Fruit fly (Drosophila melanogaster) whole organism, adult: ENCODE measurements around the gene CG2772.
A peak's percentile ranks its signal among the peaks of the same experiment; 100 is the strongest.

Source experiments
- CG12768 ChIP-seq: fragments of 200-800 bp; sonication (Bioruptor generic); optimal IDR thresholded peaks from 2 replicates; lab custom pipeline; 2017; ENCODE audit warnings: missing biosample characterization, missing genetic modification characterization, mild to moderate bottlenecking, moderate library complexity, missing genetic modification reagents
- CG14711 ChIP-seq: fragments of 200-800 bp; sonication (Bioruptor generic); optimal IDR thresholded peaks from 2 replicates; lab custom pipeline; 2018; ENCODE audit warnings: missing biosample characterization, mild to moderate bottlenecking, missing genetic modification characterization, moderate library complexity
- CG33017 ChIP-seq: fragments of 200-800 bp; sonication (Bioruptor generic); optimal IDR thresholded peaks from 2 replicates; lab custom pipeline; 2018; ENCODE audit warnings: missing biosample characterization, mild to moderate bottlenecking, missing genetic modification characterization, moderate library complexity
- CG5204 ChIP-seq: fragments of 200-800 bp; sonication (Bioruptor generic); optimal IDR thresholded peaks from 2 replicates; lab custom pipeline; 2016; ENCODE audit warnings: missing biosample characterization, missing genetic modification characterization
- CG7045 ChIP-seq: fragments of 200-800 bp; sonication (Bioruptor generic); optimal IDR thresholded peaks from 2 replicates; lab custom pipeline; 2017; ENCODE audit warnings: missing biosample characterization, mild to moderate bottlenecking, missing genetic modification characterization
- CG7101 ChIP-seq: fragments of 200-800 bp; sonication (Bioruptor generic); optimal IDR thresholded peaks from 2 replicates; lab custom pipeline; 2018; ENCODE audit warnings: missing biosample characterization, mild to moderate bottlenecking, missing genetic modification characterization, moderate library complexity
- Clk ChIP-seq: fragments of 200-800 bp; sonication (Bioruptor generic); optimal IDR thresholded peaks from 2 replicates; lab custom pipeline; 2017; ENCODE audit warnings: missing biosample characterization, missing genetic modification characterization
- Crg-1 ChIP-seq: fragments of 200-800 bp; sonication (Bioruptor generic); optimal IDR thresholded peaks from 2 replicates; lab custom pipeline; 2016; ENCODE audit warnings: missing biosample characterization, missing genetic modification characterization
- cic ChIP-seq: fragments of 200-800 bp; sonication (Bioruptor generic); optimal IDR thresholded peaks from 2 replicates; lab custom pipeline; 2017; ENCODE audit warnings: missing biosample characterization, mild to moderate bottlenecking, missing genetic modification characterization, moderate library complexity
- kay ChIP-seq: fragments of 200-800 bp; sonication (Bioruptor generic); peaks from one replicate; lab custom pipeline; 2016; ENCODE audit warnings: missing biosample characterization, missing genetic modification characterization, borderline replicate concordance
- ovo ChIP-seq: fragments of 200-800 bp; sonication (Bioruptor generic); optimal IDR thresholded peaks from 2 replicates; lab custom pipeline; 2016; ENCODE audit warnings: missing biosample characterization, missing genetic modification characterization
- pad ChIP-seq: fragments of 200-800 bp; sonication (Bioruptor generic); optimal IDR thresholded peaks from 3 replicates; lab custom pipeline; 2017; ENCODE audit warnings: missing biosample characterization, missing genetic modification characterization, mild to moderate bottlenecking, moderate library complexity, missing genetic modification reagents
- tj ChIP-seq: fragments of 200-800 bp; sonication (Bioruptor generic); optimal IDR thresholded peaks from 3 replicates; lab custom pipeline; 2017; ENCODE audit warnings: missing biosample characterization, mild to moderate bottlenecking, missing genetic modification characterization, moderate library complexity

DNA sequence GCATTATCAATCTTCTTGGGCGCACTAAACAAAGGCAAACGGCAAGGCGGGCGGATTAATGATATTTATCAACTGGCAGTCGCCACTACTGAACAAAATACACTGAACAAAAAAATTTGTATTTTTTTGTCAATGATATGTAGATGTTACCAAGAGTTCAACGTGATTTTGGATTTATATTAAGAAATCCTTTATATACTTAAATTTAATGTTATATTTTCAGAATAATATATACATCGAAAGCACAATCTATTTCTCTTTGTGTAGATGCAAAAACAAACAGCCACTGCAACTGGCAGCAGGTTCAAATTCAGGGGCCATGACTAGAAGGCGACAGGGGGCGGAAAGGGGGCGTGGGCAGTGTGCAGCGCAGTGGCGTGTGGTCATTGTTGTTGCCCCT lies 36.9 kb downstream of the CG2772 start:
- TF ChIP-seq CG33017 (tag; lab: Kevin White, UChicago) (no peak), CG7045 (peak; percentile 40), CG12768 (GFP tag; lab: Kevin White, UChicago) (no peak), ovo (no peak), Clk (GFP tag; lab: Kevin White, UChicago) (no peak), pad (GFP tag; lab: Kevin White, UChicago) (no peak), CG7101 (tag; lab: Kevin White, UChicago) (no peak), CG14711 (tag; lab: Kevin White, UChicago) (no peak), Crg-1 (GFP tag; lab: Kevin White, UChicago) (no peak), kay (GFP tag; lab: Kevin White, UChicago) (no peak), cic (GFP tag; lab: Kevin White, UChicago) (no peak), CG5204 (GFP tag; lab: Kevin White, UChicago) (no peak), tj (GFP tag; lab: Kevin White, UChicago) (no peak)
